Worm (Caenorhabditis elegans) whole organism, early embryonic: Measurements from ENCODE around the gene R08C7.4.

ENCODE experiments used
- B0310.2 ChIP-seq: sonication (generic microtip); optimal IDR thresholded peaks from 2 replicates; lab custom pipeline; 2016; ENCODE audit warnings: mild to moderate bottlenecking, missing genetic modification characterization, missing compliant biosample characterization
- F13C5.2 ChIP-seq: sonication (generic microtip); optimal IDR thresholded peaks from 2 replicates; lab custom pipeline; 2017; ENCODE audit warnings: mild to moderate bottlenecking, missing genetic modification characterization, inconsistent platforms, missing compliant biosample characterization
- aly-1 ChIP-seq: sonication (generic microtip); optimal IDR thresholded peaks from 2 replicates; lab custom pipeline; 2016; ENCODE audit warnings: missing genetic modification characterization, missing compliant biosample characterization
- ama-1 ChIP-seq: fragments of 150-350 bp; optimal IDR thresholded peaks from 2 replicates; lab custom pipeline; 2014
- ceh-13 ChIP-seq: fragments of 200-800 bp; sonication (Bioruptor generic); optimal IDR thresholded peaks from 2 replicates; lab custom pipeline; 2018; ENCODE audit warnings: mild to moderate bottlenecking, missing genetic modification characterization, missing compliant biosample characterization
- ceh-36 ChIP-seq: sonication (generic microtip); optimal IDR thresholded peaks from 2 replicates; lab custom pipeline; 2016; ENCODE audit warnings: missing genetic modification characterization, inconsistent platforms, missing compliant biosample characterization
- ets-7 ChIP-seq: sonication (generic microtip); optimal IDR thresholded peaks from 2 replicates; lab custom pipeline; 2016; ENCODE audit warnings: missing genotype, missing genetic modification characterization, missing compliant biosample characterization
- flt-1 ChIP-seq: fragments of 200-800 bp; sonication (Bioruptor generic); IDR thresholded peaks from 2 replicates; pipeline ENCODE4 v1.3.6; 2022; ENCODE audit warnings: missing genetic modification characterization, missing compliant biosample characterization
- hmbx-1 ChIP-seq: sonication (generic microtip); optimal IDR thresholded peaks from 2 replicates; lab custom pipeline; 2016; ENCODE audit warnings: mild to moderate bottlenecking, missing genetic modification characterization, missing compliant biosample characterization
- hmg-4 ChIP-seq: fragments of 200-800 bp; sonication (Bioruptor generic); optimal IDR thresholded peaks from 2 replicates; lab custom pipeline; 2018; ENCODE audit warnings: mild to moderate bottlenecking, missing genetic modification characterization, missing compliant biosample characterization
- hnd-1 ChIP-seq: sonication (generic microtip); optimal IDR thresholded peaks from 2 replicates; lab custom pipeline; 2016; ENCODE audit warnings: missing genetic modification characterization, missing compliant biosample characterization
- pes-1 ChIP-seq: fragments of 200-800 bp; sonication (Bioruptor generic); IDR thresholded peaks from 2 replicates; pipeline ENCODE4 v1.3.6; 2022; ENCODE audit warnings: missing genetic modification reagents, missing genetic modification characterization, missing compliant biosample characterization
- scrt-1 ChIP-seq: fragments of 200-800 bp; sonication (Bioruptor generic); IDR thresholded peaks from 2 replicates; pipeline ENCODE4 v1.3.6; 2022; ENCODE audit warnings: missing genetic modification characterization, missing compliant biosample characterization
- sea-1 ChIP-seq: fragments of 200-800 bp; sonication (Bioruptor generic); conservative IDR thresholded peaks from 2 replicates; pipeline ENCODE4 v1.3.6; 2022; ENCODE audit warnings: missing genetic modification characterization, missing compliant biosample characterization
- tbx-11 ChIP-seq: fragments of 200-800 bp; sonication (Bioruptor generic); IDR thresholded peaks from 2 replicates; pipeline ENCODE4 v1.3.6; 2022; ENCODE audit warnings: missing genetic modification characterization, missing compliant biosample characterization
- tbx-37 ChIP-seq: fragments of 200-800 bp; sonication (Bioruptor generic); conservative IDR thresholded peaks from 2 replicates; pipeline ENCODE4 v1.3.6; 2022; ENCODE audit warnings: missing genetic modification reagents, missing genetic modification characterization, missing compliant biosample characterization
- tra-4 ChIP-seq: sonication (generic microtip); optimal IDR thresholded peaks from 2 replicates; lab custom pipeline; 2017; ENCODE audit warnings: missing genetic modification characterization, missing compliant biosample characterization

R08C7.4 gene

ce11 chrIV:4395555-4395954, 39.3 kb upstream of the R08C7.4 start:
- TF ChIP-seq sea-1 (no peak), flt-1 (GFP tag; lab: Robert Waterston, UW) (no peak), hmbx-1 (tag; lab: Kevin White, UChicago) (no peak), F13C5.2 (tag; lab: Kevin White, UChicago) (no peak), ets-7 (tag; lab: Kevin White, UChicago) (no peak), ceh-13 (GFP tag; lab: Kevin White, UChicago) (no peak), B0310.2 (no peak), scrt-1 (GFP tag; lab: Robert Waterston, UW) (no peak), pes-1 (GFP tag; lab: Robert Waterston, UW) (no peak), tra-4 (no peak), hnd-1 (tag; lab: Kevin White, UChicago) (no peak), hmg-4 (no peak), ceh-36 (tag; lab: Kevin White, UChicago) (no peak), ama-1 (lab: Kevin White, UChicago) (no peak), tbx-11 (GFP tag; lab: Robert Waterston, UW) (no peak), tbx-37 (GFP tag; lab: Robert Waterston, UW) (no peak), aly-1 (tag; lab: Kevin White, UChicago) (no peak)

ce11 chrIV:4396052-4396821, 38.6 kb upstream of the R08C7.4 start:
- TF ChIP-seq pes-1 (GFP tag; lab: Robert Waterston, UW) (no peak), tra-4 (no peak), sea-1 (no peak), aly-1 (tag; lab: Kevin White, UChicago) (no peak), hmbx-1 (tag; lab: Kevin White, UChicago) (no peak), ceh-13 (GFP tag; lab: Kevin White, UChicago) (no peak), tbx-37 (GFP tag; lab: Robert Waterston, UW) (no peak)

- TF ChIP-seq aly-1 (tag; lab: Kevin White, UChicago) = no peak
These were observed 37.7 kb upstream of the R08C7.4 start for ce11 chrIV:4397111-4397510.

ce11 chrIV:4397586-4397985, 37.2 kb upstream of the R08C7.4 start:
- TF ChIP-seq hmg-4 = no peak
- TF ChIP-seq aly-1 (tag; lab: Kevin White, UChicago) = no peak
- TF ChIP-seq ceh-13 (GFP tag; lab: Kevin White, UChicago) = no peak
- no peak for TF ChIP-seq pes-1 (GFP tag; lab: Robert Waterston, UW)
- TF ChIP-seq hnd-1 (tag; lab: Kevin White, UChicago) = no peak

- peak; percentile 32 for TF ChIP-seq hmg-4
- no peak for TF ChIP-seq tbx-37 (GFP tag; lab: Robert Waterston, UW)
These were observed 36.4 kb upstream of the R08C7.4 start for ce11 chrIV:4398420-4398819.

ce11 chrIV:4398890-4399289, 35.9 kb upstream of the R08C7.4 start:
- TF ChIP-seq ceh-13 (GFP tag; lab: Kevin White, UChicago) = no peak
- TF ChIP-seq F13C5.2 (tag; lab: Kevin White, UChicago) = no peak
- TF ChIP-seq scrt-1 (GFP tag; lab: Robert Waterston, UW) = no peak
- TF ChIP-seq B0310.2 = no peak
- no peak for TF ChIP-seq ama-1 (lab: Kevin White, UChicago)
- TF ChIP-seq sea-1 = no peak
- TF ChIP-seq hnd-1 (tag; lab: Kevin White, UChicago) = no peak
- no peak for TF ChIP-seq ets-7 (tag; lab: Kevin White, UChicago)
- no peak for TF ChIP-seq tbx-37 (GFP tag; lab: Robert Waterston, UW)
- TF ChIP-seq aly-1 (tag; lab: Kevin White, UChicago) = no peak
- no peak for TF ChIP-seq ceh-36 (tag; lab: Kevin White, UChicago)
- TF ChIP-seq hmg-4 = no peak
- TF ChIP-seq hmbx-1 (tag; lab: Kevin White, UChicago) = no peak
- TF ChIP-seq tra-4 = no peak

- TF ChIP-seq hmg-4 = peak; percentile 10
- no peak for TF ChIP-seq ceh-36 (tag; lab: Kevin White, UChicago)
- no peak for TF ChIP-seq tbx-37 (GFP tag; lab: Robert Waterston, UW)
- peak; percentile 23; the same call in 1 of the 2 replicates for TF ChIP-seq pes-1 (GFP tag; lab: Robert Waterston, UW)
- no peak for TF ChIP-seq B0310.2
- TF ChIP-seq F13C5.2 (tag; lab: Kevin White, UChicago) = no peak
These were observed 35.3 kb upstream of the R08C7.4 start for ce11 chrIV:4399418-4400136.
